Comparison of ENCODE assay signal across 2 worm cellular contexts in the genomic region with DNA sequence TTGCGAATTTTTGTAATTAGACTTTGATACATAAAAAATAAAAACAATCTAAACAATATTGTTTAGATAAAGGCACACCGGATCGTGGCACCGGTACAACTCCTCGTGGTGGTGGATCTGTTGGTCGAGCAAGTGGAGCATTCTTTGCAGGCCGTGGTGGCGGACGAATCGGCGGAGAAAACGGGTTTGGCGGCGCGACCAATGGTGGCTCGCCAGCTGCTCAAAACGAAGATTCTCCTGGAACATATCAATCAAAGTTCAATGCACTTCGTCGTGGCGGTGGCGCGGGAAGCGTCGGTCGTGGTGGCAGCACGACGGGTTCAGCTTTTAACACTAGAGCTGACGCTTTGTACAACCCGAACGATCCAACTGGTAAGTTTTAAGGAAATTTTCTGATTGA.
TF ChIP-seq lines count a peak whose summit lies in the region.

No protein-coding gene starts in this region.

TF ChIP-seq in whole organism, L4 larva, 104 proteins besides CTCF, POLR2A, EP300 and RAD21:
- no peak for TF ChIP-seq nhr-111 (GFP tag; optimal IDR thresholded peaks at IDR 0.05; lab: Kevin White, UChicago)
- TF ChIP-seq F49E8.2 (tag; optimal IDR thresholded peaks at IDR 0.05; lab: Kevin White, UChicago; ENCODE audit: borderline replicate concordance) = no peak
- no peak for TF ChIP-seq hmg-1.1 (GFP tag; IDR thresholded peaks at IDR 0.05; lab: Robert Waterston, UW)
- TF ChIP-seq aha-1 (tag; lab: Kevin White, UChicago) = peak; percentile 65
- no peak for TF ChIP-seq skn-1 (tag; optimal IDR thresholded peaks at IDR 0.05; lab: Kevin White, UChicago)
- peak; percentile 67; the same call in 1 of the 2 replicates for TF ChIP-seq set-16 (GFP tag; IDR thresholded peaks at IDR 0.05; lab: Robert Waterston, UW)
- no peak for TF ChIP-seq nhr-42 (GFP tag; IDR thresholded peaks at IDR 0.05; lab: Robert Waterston, UW)
- TF ChIP-seq ceh-32 (tag; optimal IDR thresholded peaks at IDR 0.05; lab: Kevin White, UChicago; ENCODE audit: poor library complexity) = no peak
- TF ChIP-seq lin-1 (GFP tag; IDR thresholded peaks at IDR 0.05; lab: Robert Waterston, UW) = no peak

TF ChIP-seq in whole organism, young adult, 124 proteins besides CTCF, POLR2A, EP300 and RAD21:
- TF ChIP-seq nhr-179 (tag; optimal IDR thresholded peaks at IDR 0.05; lab: Kevin White, UChicago) = no peak
- no peak for TF ChIP-seq ets-4 (GFP tag; optimal IDR thresholded peaks at IDR 0.05; lab: Kevin White, UChicago)
- no peak for TF ChIP-seq lag-1 (GFP tag; IDR thresholded peaks at IDR 0.05; lab: Robert Waterston, UW)
- TF ChIP-seq egrh-3 (GFP tag; IDR thresholded peaks at IDR 0.05; lab: Robert Waterston, UW) = peak; percentile 21; the same call in 1 of the 2 replicates
- TF ChIP-seq zfh-2 (GFP tag; conservative IDR thresholded peaks at IDR 0.05; lab: Robert Waterston, UW) = peak; percentile 71
- TF ChIP-seq aptf-2 (GFP tag; conservative IDR thresholded peaks at IDR 0.05; lab: Robert Waterston, UW) = no peak
- no peak for TF ChIP-seq him-1 (tag; optimal IDR thresholded peaks at IDR 0.05; lab: Kevin White, UChicago)
- TF ChIP-seq B0261.1 (tag; optimal IDR thresholded peaks at IDR 0.05; lab: Kevin White, UChicago) = no peak
- TF ChIP-seq atf-7 (tag; optimal IDR thresholded peaks at IDR 0.05; lab: Kevin White, UChicago) = no peak
- no peak for TF ChIP-seq sptf-2 (GFP tag; optimal IDR thresholded peaks at IDR 0.05; lab: Kevin White, UChicago)
- TF ChIP-seq ama-1 (optimal IDR thresholded peaks at IDR 0.05; lab: Kevin White, UChicago) = no peak
- TF ChIP-seq ama-1 (GFP tag; optimal IDR thresholded peaks at IDR 0.05; lab: Kevin White, UChicago) = no peak
- no peak for TF ChIP-seq Y67H2A.10 (GFP tag; conservative IDR thresholded peaks at IDR 0.05; lab: Robert Waterston, UW)
